Worm (Caenorhabditis elegans) whole organism, young adult: ENCODE data around the gene ttr-35.
A peak's percentile ranks its signal among the peaks of the same experiment; 100 is the strongest.

Experiments
- B0261.1 ChIP-seq: sonication (generic microtip); optimal IDR thresholded peaks from 2 replicates; lab custom pipeline; 2016; ENCODE audit warnings: mild to moderate bottlenecking, missing genetic modification characterization, moderate library complexity, missing compliant biosample characterization
- F49E8.2 ChIP-seq: sonication (generic microtip); optimal IDR thresholded peaks from 3 replicates; lab custom pipeline; 2017; ENCODE audit warnings: missing genetic modification characterization, mild to moderate bottlenecking, missing compliant biosample characterization, antibody characterized with exemption, moderate library complexity; ENCODE audit not compliant: insufficient read depth
- F52B5.7 ChIP-seq: sonication (generic microtip); optimal IDR thresholded peaks from 2 replicates; lab custom pipeline; 2016; ENCODE audit warnings: mild to moderate bottlenecking, missing genetic modification characterization, missing compliant biosample characterization
- Y53G8AR.9 ChIP-seq: fragments of 200-800 bp; sonication (Bioruptor generic); conservative IDR thresholded peaks from 2 replicates; pipeline ENCODE4 v1.3.6; 2022; ENCODE audit warnings: missing genetic modification reagents, missing genetic modification characterization, missing compliant biosample characterization
- Y56A3A.18 ChIP-seq: fragments of 200-800 bp; sonication (Bioruptor generic); IDR thresholded peaks from 2 replicates; pipeline ENCODE4 v1.3.6; 2022; ENCODE audit warnings: missing genetic modification reagents, missing genetic modification characterization, missing compliant biosample characterization
- aptf-3 ChIP-seq: fragments of 200-800 bp; sonication (Bioruptor generic); IDR thresholded peaks from 2 replicates; pipeline ENCODE4 v1.3.6; 2022; ENCODE audit warnings: missing genetic modification characterization, missing compliant biosample characterization
- cebp-2 ChIP-seq: fragments of 200-800 bp; sonication (Bioruptor generic); IDR thresholded peaks from 2 replicates; pipeline ENCODE4 v1.3.6; 2022; ENCODE audit warnings: missing genetic modification characterization, missing compliant biosample characterization
- ceh-27 ChIP-seq: fragments of 200-800 bp; sonication (Bioruptor generic); optimal IDR thresholded peaks from 2 replicates; lab custom pipeline; 2018; ENCODE audit warnings: mild to moderate bottlenecking, missing genetic modification characterization, moderate library complexity, missing compliant biosample characterization
- ceh-79 ChIP-seq: sonication (generic microtip); optimal IDR thresholded peaks from 2 replicates; lab custom pipeline; 2017; ENCODE audit warnings: mild to moderate bottlenecking, missing genetic modification characterization, missing compliant biosample characterization
- ets-4 ChIP-seq: fragments of 200-800 bp; sonication (Bioruptor generic); optimal IDR thresholded peaks from 2 replicates; lab custom pipeline; 2018; ENCODE audit warnings: mild to moderate bottlenecking, missing genetic modification characterization, missing compliant biosample characterization
- hlh-26 ChIP-seq: fragments of 200-800 bp; sonication (Bioruptor generic); conservative IDR thresholded peaks from 2 replicates; pipeline ENCODE4 v1.3.6; 2022; ENCODE audit warnings: missing genetic modification reagents, missing genetic modification characterization, missing compliant biosample characterization
- hmg-1.2 ChIP-seq: fragments of 200-800 bp; sonication (Bioruptor generic); IDR thresholded peaks from 2 replicates; pipeline ENCODE4 v1.3.6; 2022; ENCODE audit warnings: missing genetic modification reagents, missing genetic modification characterization, missing compliant biosample characterization
- hsf-1 ChIP-seq: fragments of 200-800 bp; sonication (Bioruptor generic); IDR thresholded peaks from 2 replicates; pipeline ENCODE4 v1.3.6; 2022; ENCODE audit warnings: missing genetic modification reagents, missing genetic modification characterization, missing compliant biosample characterization
- lag-1 ChIP-seq: fragments of 200-800 bp; sonication (Bioruptor generic); IDR thresholded peaks from 2 replicates; pipeline ENCODE4 v1.3.6; 2022; ENCODE audit warnings: missing genetic modification reagents, missing genetic modification characterization, missing compliant biosample characterization
- let-526 ChIP-seq: fragments of 200-800 bp; sonication (Bioruptor generic); IDR thresholded peaks from 2 replicates; pipeline ENCODE4 v1.3.6; 2022; ENCODE audit warnings: missing genetic modification reagents, missing genetic modification characterization, missing compliant biosample characterization
- lsy-27 ChIP-seq: sonication (generic microtip); optimal IDR thresholded peaks from 2 replicates; lab custom pipeline; 2017; ENCODE audit warnings: missing genetic modification characterization, mild to moderate bottlenecking, missing compliant biosample characterization, antibody characterized with exemption, missing genotype, borderline replicate concordance; ENCODE audit not compliant: insufficient read depth
- madf-3 ChIP-seq: fragments of 200-800 bp; sonication (Bioruptor generic); IDR thresholded peaks from 2 replicates; pipeline ENCODE4 v1.3.6; 2022; ENCODE audit warnings: missing genetic modification reagents, missing genetic modification characterization, missing compliant biosample characterization
- mel-28 ChIP-seq: sonication (generic microtip); optimal IDR thresholded peaks from 2 replicates; lab custom pipeline; 2016; ENCODE audit warnings: borderline replicate concordance, mild to moderate bottlenecking, missing genetic modification characterization, missing compliant biosample characterization
- nfya-1 ChIP-seq: sonication (generic microtip); optimal IDR thresholded peaks from 2 replicates; lab custom pipeline; 2017; ENCODE audit warnings: antibody characterized with exemption, missing compliant biosample characterization, missing genetic modification characterization, borderline replicate concordance; ENCODE audit not compliant: insufficient read depth
- nfyb-1 ChIP-seq: fragments of 200-800 bp; sonication (Bioruptor generic); IDR thresholded peaks from 2 replicates; pipeline ENCODE4 v1.3.6; 2022; ENCODE audit warnings: missing genetic modification reagents, missing genetic modification characterization, missing compliant biosample characterization
- nhr-120 ChIP-seq: fragments of 200-800 bp; sonication (Bioruptor generic); IDR thresholded peaks from 2 replicates; pipeline ENCODE4 v1.3.6; 2022; ENCODE audit warnings: missing genetic modification characterization, missing compliant biosample characterization
- nhr-80 ChIP-seq: sonication (generic microtip); optimal IDR thresholded peaks from 2 replicates; lab custom pipeline; 2016; ENCODE audit warnings: missing genetic modification characterization, missing compliant biosample characterization
- nhr-90 ChIP-seq: sonication (generic microtip); optimal IDR thresholded peaks from 2 replicates; lab custom pipeline; 2016; ENCODE audit warnings: missing genotype, mild to moderate bottlenecking, missing genetic modification characterization, missing compliant biosample characterization
- pbrm-1 ChIP-seq: fragments of 200-800 bp; sonication (Bioruptor generic); IDR thresholded peaks from 2 replicates; pipeline ENCODE4 v1.3.6; 2022; ENCODE audit warnings: missing genetic modification reagents, missing genetic modification characterization, missing compliant biosample characterization
- pha-4 ChIP-seq: fragments of 150-350 bp; sonication (generic microtip); optimal IDR thresholded peaks from 2 replicates; lab custom pipeline; 2014; ENCODE audit warnings: missing biosample characterization, missing genetic modification reagents, missing genetic modification characterization
- rcor-1 ChIP-seq: fragments of 200-800 bp; sonication (Bioruptor generic); IDR thresholded peaks from 2 replicates; pipeline ENCODE4 v1.3.6; 2022; ENCODE audit warnings: missing genetic modification reagents, missing genetic modification characterization, missing compliant biosample characterization
- repo-1 ChIP-seq: sonication (generic microtip); optimal IDR thresholded peaks from 2 replicates; lab custom pipeline; 2017; ENCODE audit warnings: mild to moderate bottlenecking, missing genetic modification characterization, missing compliant biosample characterization
- rpc-1 ChIP-seq, 2 experiments: fragments of 150-350 bp in 1 of 2; sonication (generic microtip) in 1 of 2; optimal IDR thresholded peaks; 2 replicates each; lab custom pipeline; 2014 to 2018; ENCODE audit warnings: missing biosample characterization in 1 of 2, missing genetic modification characterization in 1 of 2, missing genetic modification reagents in 1 of 2, missing genotype in 1 of 2
- sea-2 ChIP-seq: fragments of 200-800 bp; sonication (Bioruptor generic); IDR thresholded peaks from 2 replicates; pipeline ENCODE4 v1.3.6; 2022; ENCODE audit warnings: missing genetic modification characterization, missing compliant biosample characterization
- snpc-1.3 ChIP-seq: sonication (generic microtip); optimal IDR thresholded peaks from 2 replicates; lab custom pipeline; 2017; ENCODE audit warnings: missing genetic modification characterization, mild to moderate bottlenecking, missing compliant biosample characterization, antibody characterized with exemption, moderate library complexity, missing genotype, missing genetic modification reagents; ENCODE audit not compliant: insufficient read depth
- snpc-3.4 ChIP-seq: sonication (generic microtip); optimal IDR thresholded peaks from 2 replicates; lab custom pipeline; 2017; ENCODE audit warnings: missing genetic modification characterization, mild to moderate bottlenecking, missing compliant biosample characterization, antibody characterized with exemption, moderate library complexity, missing genotype, missing genetic modification reagents
- somi-1 ChIP-seq: fragments of 200-800 bp; sonication (Bioruptor generic); optimal IDR thresholded peaks from 2 replicates; lab custom pipeline; 2018; ENCODE audit warnings: mild to moderate bottlenecking, missing genetic modification characterization, missing compliant biosample characterization
- tbp1 ChIP-seq: fragments of 200-800 bp; sonication (Bioruptor generic); optimal IDR thresholded peaks from 2 replicates; lab custom pipeline; 2018; ENCODE audit warnings: mild to moderate bottlenecking, missing genetic modification characterization, missing compliant biosample characterization
- tbx-9 ChIP-seq: sonication (generic microtip); optimal IDR thresholded peaks from 2 replicates; lab custom pipeline; 2016; ENCODE audit warnings: borderline replicate concordance, missing genetic modification characterization, inconsistent platforms, missing compliant biosample characterization
- unc-130 ChIP-seq: sonication (generic microtip); optimal IDR thresholded peaks from 2 replicates; lab custom pipeline; 2016; ENCODE audit warnings: missing genetic modification reagents, missing genetic modification characterization, missing compliant biosample characterization
- zfh-2 ChIP-seq: fragments of 200-800 bp; sonication (Bioruptor generic); conservative IDR thresholded peaks from 2 replicates; pipeline ENCODE4 v1.3.6; 2022; ENCODE audit warnings: missing genetic modification reagents, missing genetic modification characterization, missing compliant biosample characterization
- zim-3 ChIP-seq: sonication (generic microtip); optimal IDR thresholded peaks from 2 replicates; lab custom pipeline; 2017; ENCODE audit warnings: mild to moderate bottlenecking, missing genetic modification characterization, moderate library complexity, missing compliant biosample characterization
- ztf-6 ChIP-seq: fragments of 200-800 bp; sonication (Bioruptor generic); IDR thresholded peaks from 2 replicates; pipeline ENCODE4 v1.3.6; 2022; ENCODE audit warnings: missing genetic modification reagents, missing genetic modification characterization, missing compliant biosample characterization

The ttr-35 gene

ce11 chrX:6511985-6512384 lies at the start of gene ttr-35:
TSS of gene ttr-35 (plus strand) at chrX:6512285.
- TF ChIP-seq zfh-2 (GFP tag; lab: Robert Waterston, UW) (no peak), lag-1 (GFP tag; lab: Robert Waterston, UW) (no peak), ceh-27 (GFP tag; lab: Kevin White, UChicago) (no peak), lsy-27 (no peak), rpc-1 (optimal IDR thresholded peaks at IDR 0.05; lab: Kevin White, UChicago) (no peak), rpc-1 (tag; optimal IDR thresholded peaks at IDR 0.05; lab: Kevin White, UChicago) (no peak)
- TF ChIP-seq, all 124 proteins: peak for 0

ce11 chrX:6462479-6462878 lies 49.6 kb upstream of the ttr-35 start:
- no peak for TF ChIP-seq F49E8.2 (tag; lab: Kevin White, UChicago)
- TF ChIP-seq nfya-1 (tag; lab: Kevin White, UChicago): no peak
- no peak for TF ChIP-seq madf-3
- TF ChIP-seq nhr-90 (tag; lab: Kevin White, UChicago): no peak
- no peak for TF ChIP-seq zim-3 (tag; lab: Kevin White, UChicago)

DNA sequence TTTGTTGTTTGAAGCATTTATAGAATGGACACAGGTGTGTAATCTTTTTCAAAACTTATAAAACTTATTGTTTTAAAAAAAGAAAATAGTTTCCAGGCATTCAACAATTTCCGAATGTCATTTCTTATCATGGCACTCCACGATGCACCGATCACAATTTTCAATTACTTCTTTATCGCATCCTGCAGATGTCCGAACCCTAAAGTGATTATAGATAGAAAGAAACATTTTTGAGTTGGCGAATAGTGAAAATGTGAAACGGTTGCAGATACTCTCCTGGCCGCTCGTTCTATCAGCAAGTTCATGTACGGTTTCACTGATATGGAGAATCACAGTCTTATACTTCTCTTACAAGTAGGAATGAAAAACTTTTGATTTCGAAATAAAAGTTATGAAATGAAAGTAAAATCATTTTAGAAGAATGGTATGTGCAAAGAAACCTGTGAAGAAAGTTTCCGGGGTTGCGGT lies 49.1 kb upstream of the ttr-35 start, which contains the start of gene C15B12.2:
TSS of gene C15B12.2 (plus strand) at position 418 of the 468 bp plus-strand sequence.
- TF ChIP-seq pha-4 (tag; lab: Kevin White, UChicago): no peak
- TF ChIP-seq nhr-80: peak; percentile 78
- TF ChIP-seq mel-28 (tag; lab: Kevin White, UChicago): no peak
- TF ChIP-seq hsf-1 (GFP tag; lab: Robert Waterston, UW): no peak
- no peak for TF ChIP-seq lag-1 (GFP tag; lab: Robert Waterston, UW)
- TF ChIP-seq zfh-2 (GFP tag; lab: Robert Waterston, UW): no peak

DNA sequence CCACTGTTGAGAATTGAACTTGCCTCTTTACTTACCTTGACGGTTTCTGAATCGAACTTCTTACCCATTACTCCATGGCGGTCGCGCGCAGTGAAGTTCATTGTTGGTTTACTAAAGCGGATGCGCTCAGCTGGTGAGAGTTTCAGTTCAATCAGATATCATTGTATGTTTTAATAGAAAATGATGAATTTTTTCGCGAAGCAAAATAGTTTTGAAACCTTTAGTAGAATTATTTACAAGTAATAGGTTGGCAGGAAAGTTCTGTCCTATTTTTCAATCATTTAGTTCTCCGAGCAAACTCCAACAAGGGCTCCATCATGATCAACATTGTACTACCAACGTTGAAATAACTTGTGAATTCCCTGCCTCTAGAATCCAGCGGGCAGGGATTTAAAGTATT lies 44.6 kb upstream of the ttr-35 start, which contains the start of gene C15B12.3:
TSS of gene C15B12.3 (minus strand) at position 101 of the 400 bp plus-strand sequence.
- TF ChIP-seq nhr-120: no peak
- no peak for TF ChIP-seq F49E8.2 (tag; lab: Kevin White, UChicago)
- TF ChIP-seq sea-2 (GFP tag; lab: Robert Waterston, UW): no peak
- TF ChIP-seq Y53G8AR.9 (GFP tag; lab: Robert Waterston, UW): no peak
- no peak for TF ChIP-seq ets-4 (GFP tag; lab: Kevin White, UChicago)
- no peak for TF ChIP-seq tbx-9
- TF ChIP-seq B0261.1 (tag; lab: Kevin White, UChicago): peak; percentile 6
- no peak for TF ChIP-seq lsy-27
- TF ChIP-seq tbp1 (GFP tag; lab: Kevin White, UChicago): peak; percentile 38
- no peak for TF ChIP-seq rpc-1 (optimal IDR thresholded peaks at IDR 0.05; lab: Kevin White, UChicago)
- TF ChIP-seq rpc-1 (tag; optimal IDR thresholded peaks at IDR 0.05; lab: Kevin White, UChicago): peak; percentile 57
- TF ChIP-seq Y56A3A.18 (GFP tag; lab: Robert Waterston, UW): no peak
- TF ChIP-seq hmg-1.2 (GFP tag; lab: Robert Waterston, UW): no peak
- TF ChIP-seq unc-130 (GFP tag; lab: Kevin White, UChicago): no peak
- no peak for TF ChIP-seq let-526 (GFP tag; lab: Robert Waterston, UW)

ce11 chrX:6468499-6468898 lies 43.6 kb upstream of the ttr-35 start, which contains the start of gene C15B12.9:
TSS of gene C15B12.9 (plus strand) at chrX:6468799.
- TF ChIP-seq hsf-1 (GFP tag; lab: Robert Waterston, UW) (no peak), pbrm-1 (GFP tag; lab: Robert Waterston, UW) (no peak), repo-1 (tag; lab: Kevin White, UChicago) (no peak), somi-1 (GFP tag; lab: Kevin White, UChicago) (no peak), tbp1 (GFP tag; lab: Kevin White, UChicago) (no peak), ztf-6 (GFP tag; lab: Robert Waterston, UW) (no peak), cebp-2 (GFP tag; lab: Robert Waterston, UW) (no peak), F52B5.7 (tag; lab: Kevin White, UChicago) (no peak), hlh-26 (GFP tag; lab: Robert Waterston, UW) (no peak), lsy-27 (no peak), snpc-3.4 (tag; lab: Kevin White, UChicago) (no peak), rcor-1 (GFP tag; lab: Robert Waterston, UW) (no peak), snpc-1.3 (tag; lab: Kevin White, UChicago) (no peak), ceh-79 (tag; lab: Kevin White, UChicago) (no peak), nfyb-1 (GFP tag; lab: Robert Waterston, UW) (no peak), aptf-3 (GFP tag; lab: Robert Waterston, UW) (no peak)
